Worm (Caenorhabditis elegans): ENCODE measurements around the gene swsn-7.
A peak's percentile ranks its signal among the peaks of the same experiment; 100 is the strongest.

The swsn-7 gene

ce11 chrII:8016167-8016566, 11.4 kb downstream of the swsn-7 start (continued):
- TF ChIP-seq egl-43 (GFP tag; IDR thresholded peaks at IDR 0.05): peak; percentile 53; the same call in 1 of the 2 replicates
- no peak for TF ChIP-seq tag-97 (GFP tag; IDR thresholded peaks at IDR 0.05)

ce11 chrII:8015483-8015938, 12.1 kb downstream of the swsn-7 start:
- 0 out of 2 replicates have a peak, but pooled peaks have one; percentile 3 for TF ChIP-seq dmd-8 (GFP tag; IDR thresholded peaks at IDR 0.05)
- no peak for TF ChIP-seq egl-27 (tag; optimal IDR thresholded peaks at IDR 0.05)
- TF ChIP-seq tra-1 (GFP tag; IDR thresholded peaks at IDR 0.05): peak; percentile 24; the same call in 1 of the 2 replicates
- TF ChIP-seq dmd-6 (GFP tag; IDR thresholded peaks at IDR 0.05): peak; percentile 48
- no peak for TF ChIP-seq duxl-1 (tag; optimal IDR thresholded peaks at IDR 0.05; ENCODE audit: poor library complexity)
- peak; percentile 12 for TF ChIP-seq nhr-77 (tag; optimal IDR thresholded peaks at IDR 0.05)
- no peak for TF ChIP-seq nhr-111 (GFP tag; optimal IDR thresholded peaks at IDR 0.05)
- no peak for TF ChIP-seq daf-16 (GFP tag; optimal IDR thresholded peaks at IDR 0.05)
- TF ChIP-seq daf-16 (tag; optimal IDR thresholded peaks at IDR 0.05): peak; percentile 77
- TF ChIP-seq unc-130 (GFP tag; optimal IDR thresholded peaks at IDR 0.05): peak; percentile 17
- peak; percentile 79 for TF ChIP-seq aha-1 (tag)
- TF ChIP-seq lin-1 (GFP tag; IDR thresholded peaks at IDR 0.05): peak; percentile 38; the same call in 1 of the 2 replicates
- TF ChIP-seq nhr-42 (GFP tag; IDR thresholded peaks at IDR 0.05): no peak
- peak in 1 of 2 experiments; percentile 73 for TF ChIP-seq lsy-2 (tag; optimal IDR thresholded peaks at IDR 0.05)
- TF ChIP-seq nhr-25 (tag; optimal IDR thresholded peaks at IDR 0.05; ENCODE audit: borderline replicate concordance, insufficient read depth): peak; percentile 20
- TF ChIP-seq lin-29 (GFP tag; IDR thresholded peaks at IDR 0.05): peak; percentile 42; the same call in 1 of the 2 replicates
- peak; percentile 71 for TF ChIP-seq hlh-30 (tag; optimal IDR thresholded peaks at IDR 0.05; ENCODE audit: insufficient read depth)
- TF ChIP-seq arid-1 (GFP tag; conservative IDR thresholded peaks at IDR 0.05): no peak
- TF ChIP-seq sdz-12 (GFP tag; optimal IDR thresholded peaks at IDR 0.05): no peak
- TF ChIP-seq pha-4 (GFP tag; IDR thresholded peaks at IDR 0.05): no peak
- TF ChIP-seq pha-4 (tag; optimal IDR thresholded peaks at IDR 0.05): peak; percentile 79
- TF ChIP-seq hlh-11 (tag; optimal IDR thresholded peaks at IDR 0.05): peak; percentile 63
- 0 out of 2 replicates have a peak, but pooled peaks have one; percentile 13 for TF ChIP-seq dmd-9 (GFP tag; IDR thresholded peaks at IDR 0.05)
- 0 out of 2 replicates have a peak, but pooled peaks have one; percentile 17 for TF ChIP-seq daf-19 (GFP tag; conservative IDR thresholded peaks at IDR 0.05)
- TF ChIP-seq mep-1 (tag; optimal IDR thresholded peaks at IDR 0.05): peak; percentile 37
- peak; percentile 60 for TF ChIP-seq nhr-28 (tag; optimal IDR thresholded peaks at IDR 0.05)
- peak; percentile 93 for TF ChIP-seq lin-38 (GFP tag; IDR thresholded peaks at IDR 0.05)
- TF ChIP-seq nhr-11 (tag; optimal IDR thresholded peaks at IDR 0.05): peak; percentile 62
- 0 out of 2 replicates have a peak, but pooled peaks have one; percentile 54 for TF ChIP-seq php-3 (GFP tag; IDR thresholded peaks at IDR 0.05)
- peak; percentile 51; the same call in 1 of the 2 replicates for TF ChIP-seq Y48G9A.11 (GFP tag; IDR thresholded peaks at IDR 0.05)
- peak; percentile 11 for TF ChIP-seq gei-8 (GFP tag; optimal IDR thresholded peaks at IDR 0.05)
- TF ChIP-seq dpl-1 (GFP tag; optimal IDR thresholded peaks at IDR 0.05): no peak
- TF ChIP-seq ctbp-1 (GFP tag; IDR thresholded peaks at IDR 0.05): 0 out of 2 replicates have a peak, but pooled peaks have one; percentile 54
- TF ChIP-seq ceh-44 (GFP tag; IDR thresholded peaks at IDR 0.05): no peak
- peak; percentile 5 for TF ChIP-seq nhr-6 (tag; optimal IDR thresholded peaks at IDR 0.05)
- TF ChIP-seq dve-1 (tag; optimal IDR thresholded peaks at IDR 0.05; ENCODE audit: insufficient read depth): peak; percentile 48
- peak; percentile 15; the same call in 1 of the 2 replicates for TF ChIP-seq mdt-29 (GFP tag; IDR thresholded peaks at IDR 0.05)
- TF ChIP-seq mes-2 (tag; optimal IDR thresholded peaks at IDR 0.05; ENCODE audit: poor library complexity, severe bottlenecking): peak; percentile 4
- peak in 1 of 2 experiments; percentile 95 for TF ChIP-seq unc-62 (GFP tag; optimal IDR thresholded peaks at IDR 0.05 in 1 of 2)
- no peak for TF ChIP-seq unc-62 (tag; optimal IDR thresholded peaks at IDR 0.05)
